Worm (Caenorhabditis elegans) whole organism, midembryonic: ENCODE measurements around the gene dsl-4.

Experiments
- T22C8.4 ChIP-seq: fragments of 200-800 bp; sonication (Bioruptor generic); IDR thresholded peaks from 2 replicates; pipeline ENCODE4 v1.3.6; 2022; ENCODE audit warnings: missing genetic modification characterization, missing compliant biosample characterization
- cog-1 ChIP-seq: sonication (generic microtip); optimal IDR thresholded peaks from 2 replicates; lab custom pipeline; 2016; ENCODE audit warnings: missing genetic modification characterization, missing compliant biosample characterization
- flt-1 ChIP-seq: fragments of 200-800 bp; sonication (Bioruptor generic); IDR thresholded peaks from 2 replicates; pipeline ENCODE4 v1.3.6; 2022; ENCODE audit warnings: missing genetic modification characterization, missing compliant biosample characterization
- klf-2 ChIP-seq: fragments of 200-800 bp; sonication (Bioruptor generic); conservative IDR thresholded peaks from 2 replicates; pipeline ENCODE4 v1.3.6; 2022; ENCODE audit warnings: missing genetic modification reagents, missing genetic modification characterization, missing compliant biosample characterization
- med-1 ChIP-seq: sonication (generic microtip); optimal IDR thresholded peaks from 2 replicates; lab custom pipeline; 2017; ENCODE audit warnings: missing genetic modification characterization, mild to moderate bottlenecking, missing compliant biosample characterization, antibody characterized with exemption, missing genetic modification reagents; ENCODE audit not compliant: insufficient read depth
- ref-1 ChIP-seq: fragments of 200-800 bp; sonication (Bioruptor generic); conservative IDR thresholded peaks from 2 replicates; pipeline ENCODE4 v1.3.6; 2022; ENCODE audit warnings: missing genetic modification reagents, missing genetic modification characterization, missing compliant biosample characterization
- tab-1 ChIP-seq: fragments of 200-800 bp; sonication (Bioruptor generic); IDR thresholded peaks from 2 replicates; pipeline ENCODE4 v1.3.6; 2022; ENCODE audit warnings: missing genetic modification characterization, missing compliant biosample characterization
- ztf-23 ChIP-seq: fragments of 200-800 bp; sonication (Bioruptor generic); IDR thresholded peaks from 2 replicates; pipeline ENCODE4 v1.3.6; 2022; ENCODE audit warnings: missing genetic modification reagents, missing genetic modification characterization, missing compliant biosample characterization
- ztf-29 ChIP-seq: fragments of 200-800 bp; sonication (Bioruptor generic); IDR thresholded peaks from 2 replicates; pipeline ENCODE4 v1.3.6; 2022; ENCODE audit warnings: missing genetic modification reagents, missing genetic modification characterization, missing compliant biosample characterization

Gene dsl-4

ce11 chrX:14067641-14068040, 22.5 kb upstream of the dsl-4 start, which contains the start of gene lgc-21:
lgc-21 (minus strand) TSS chrX:14067984.
- TF ChIP-seq tab-1 (GFP tag; lab: Robert Waterston, UW), result no peak
- TF ChIP-seq flt-1 (GFP tag; lab: Robert Waterston, UW), result no peak
- TF ChIP-seq ref-1 (GFP tag; lab: Robert Waterston, UW), result no peak
- TF ChIP-seq T22C8.4 (GFP tag; lab: Robert Waterston, UW), result no peak
- TF ChIP-seq klf-2 (GFP tag; lab: Robert Waterston, UW), result no peak
- TF ChIP-seq cog-1 (tag; lab: Kevin White, UChicago), result no peak
- no peak for TF ChIP-seq ztf-29 (GFP tag; lab: Robert Waterston, UW)
- no peak for TF ChIP-seq med-1 (GFP tag; lab: Kevin White, UChicago)
- TF ChIP-seq ztf-23 (GFP tag; lab: Robert Waterston, UW), result no peak

ce11 chrX:14069528-14069927, 20.7 kb upstream of the dsl-4 start:
- TF ChIP-seq cog-1 (tag; lab: Kevin White, UChicago), result no peak
- TF ChIP-seq flt-1 (GFP tag; lab: Robert Waterston, UW), result no peak
- TF ChIP-seq med-1 (GFP tag; lab: Kevin White, UChicago), result no peak
- no peak for TF ChIP-seq tab-1 (GFP tag; lab: Robert Waterston, UW)
- no peak for TF ChIP-seq ztf-23 (GFP tag; lab: Robert Waterston, UW)

ce11 chrX:14070950-14071349, 19.2 kb upstream of the dsl-4 start, which contains the start of gene C33G3.4:
C33G3.4 (plus strand) TSS chrX:14071162.
- TF ChIP-seq T22C8.4 (GFP tag; lab: Robert Waterston, UW), result no peak
- TF ChIP-seq med-1 (GFP tag; lab: Kevin White, UChicago), result no peak
- TF ChIP-seq klf-2 (GFP tag; lab: Robert Waterston, UW), result no peak
- TF ChIP-seq ztf-29 (GFP tag; lab: Robert Waterston, UW), result no peak
- TF ChIP-seq ztf-23 (GFP tag; lab: Robert Waterston, UW), result no peak

ce11 chrX:14078574-14078973, 11.6 kb upstream of the dsl-4 start, which contains the start of gene C33G3.5:
C33G3.5 (minus strand) TSS chrX:14078674.
- TF ChIP-seq klf-2 (GFP tag; lab: Robert Waterston, UW) (no peak), T22C8.4 (GFP tag; lab: Robert Waterston, UW) (no peak), ztf-23 (GFP tag; lab: Robert Waterston, UW) (no peak), med-1 (GFP tag; lab: Kevin White, UChicago) (no peak), flt-1 (GFP tag; lab: Robert Waterston, UW) (no peak), ztf-29 (GFP tag; lab: Robert Waterston, UW) (no peak), tab-1 (GFP tag; lab: Robert Waterston, UW) (no peak), cog-1 (tag; lab: Kevin White, UChicago) (no peak), ref-1 (GFP tag; lab: Robert Waterston, UW) (no peak)

ce11 chrX:14084230-14084629, 6.0 kb upstream of the dsl-4 start, which contains the start of gene C33G3.6:
C33G3.6 (minus strand) TSS chrX:14084330.
- no peak for TF ChIP-seq ref-1 (GFP tag; lab: Robert Waterston, UW)
- no peak for TF ChIP-seq cog-1 (tag; lab: Kevin White, UChicago)
- no peak for TF ChIP-seq ztf-29 (GFP tag; lab: Robert Waterston, UW)
- TF ChIP-seq T22C8.4 (GFP tag; lab: Robert Waterston, UW), result no peak
- no peak for TF ChIP-seq flt-1 (GFP tag; lab: Robert Waterston, UW)
- TF ChIP-seq klf-2 (GFP tag; lab: Robert Waterston, UW), result no peak

- no peak for TF ChIP-seq klf-2 (GFP tag; lab: Robert Waterston, UW)
- TF ChIP-seq ztf-23 (GFP tag; lab: Robert Waterston, UW), result no peak
- TF ChIP-seq ztf-29 (GFP tag; lab: Robert Waterston, UW), result no peak
- TF ChIP-seq T22C8.4 (GFP tag; lab: Robert Waterston, UW), result no peak
- no peak for TF ChIP-seq flt-1 (GFP tag; lab: Robert Waterston, UW)
- TF ChIP-seq cog-1 (tag; lab: Kevin White, UChicago), result no peak
- TF ChIP-seq med-1 (GFP tag; lab: Kevin White, UChicago), result no peak
- no peak for TF ChIP-seq ref-1 (GFP tag; lab: Robert Waterston, UW)
- no peak for TF ChIP-seq tab-1 (GFP tag; lab: Robert Waterston, UW)
Observed at ce11 chrX:14085208-14085607, 5.0 kb upstream of the dsl-4 start, which contains the start of gene F16B12.1. F16B12.1 (plus strand) TSS chrX:14085508.

- TF ChIP-seq T22C8.4 (GFP tag; lab: Robert Waterston, UW), result no peak
- no peak for TF ChIP-seq med-1 (GFP tag; lab: Kevin White, UChicago)
- no peak for TF ChIP-seq klf-2 (GFP tag; lab: Robert Waterston, UW)
- no peak for TF ChIP-seq ref-1 (GFP tag; lab: Robert Waterston, UW)
- TF ChIP-seq tab-1 (GFP tag; lab: Robert Waterston, UW), result no peak
- TF ChIP-seq ztf-29 (GFP tag; lab: Robert Waterston, UW), result no peak
- no peak for TF ChIP-seq ztf-23 (GFP tag; lab: Robert Waterston, UW)
- no peak for TF ChIP-seq cog-1 (tag; lab: Kevin White, UChicago)
- TF ChIP-seq flt-1 (GFP tag; lab: Robert Waterston, UW), result no peak
Observed at ce11 chrX:14090990-14091389, 801 bp downstream of the dsl-4 start.

ce11 chrX:14098618-14099118, 8.5 kb downstream of the dsl-4 start, which contains the start of gene F16B12.4:
F16B12.4 (minus strand) TSS chrX:14098668.
- no peak for TF ChIP-seq T22C8.4 (GFP tag; lab: Robert Waterston, UW)
- TF ChIP-seq ref-1 (GFP tag; lab: Robert Waterston, UW), result no peak
- no peak for TF ChIP-seq flt-1 (GFP tag; lab: Robert Waterston, UW)
- no peak for TF ChIP-seq cog-1 (tag; lab: Kevin White, UChicago)
- no peak for TF ChIP-seq med-1 (GFP tag; lab: Kevin White, UChicago)
- TF ChIP-seq ztf-23 (GFP tag; lab: Robert Waterston, UW), result no peak
- TF ChIP-seq tab-1 (GFP tag; lab: Robert Waterston, UW), result no peak
- no peak for TF ChIP-seq klf-2 (GFP tag; lab: Robert Waterston, UW)
- TF ChIP-seq ztf-29 (GFP tag; lab: Robert Waterston, UW), result no peak

ce11 chrX:14101986-14102385, 11.8 kb downstream of the dsl-4 start, which contains the start of gene F16B12.6:
F16B12.6 (plus strand) TSS chrX:14102316.
- no peak for TF ChIP-seq ztf-29 (GFP tag; lab: Robert Waterston, UW)
- no peak for TF ChIP-seq ref-1 (GFP tag; lab: Robert Waterston, UW)
- no peak for TF ChIP-seq klf-2 (GFP tag; lab: Robert Waterston, UW)
- TF ChIP-seq flt-1 (GFP tag; lab: Robert Waterston, UW), result peak; percentile 35; the same call in 1 of the 2 replicates
- peak; percentile 71 for TF ChIP-seq cog-1 (tag; lab: Kevin White, UChicago)
- no peak for TF ChIP-seq med-1 (GFP tag; lab: Kevin White, UChicago)
- no peak for TF ChIP-seq T22C8.4 (GFP tag; lab: Robert Waterston, UW)
- no peak for TF ChIP-seq ztf-23 (GFP tag; lab: Robert Waterston, UW)
- TF ChIP-seq tab-1 (GFP tag; lab: Robert Waterston, UW), result no peak
